Fruit fly (Drosophila melanogaster) whole organism, prepupa: ENCODE results near the gene CG14883.

Source experiments
- Blimp-1 ChIP-seq: fragments of 200-800 bp; sonication (Bioruptor generic); optimal IDR thresholded peaks from 3 replicates; lab custom pipeline; 2017; ENCODE audit warnings: missing biosample characterization, missing genetic modification characterization, mild to moderate bottlenecking, moderate library complexity, missing genetic modification reagents
- CG10631 ChIP-seq: fragments of 200-800 bp; sonication (Bioruptor generic); optimal IDR thresholded peaks from 2 replicates; lab custom pipeline; 2016; ENCODE audit warnings: missing biosample characterization, missing genetic modification characterization
- CG11294 ChIP-seq: fragments of 200-800 bp; sonication (Bioruptor generic); IDR thresholded peaks from 2 replicates; pipeline ENCODE4 v1.3.6; 2022; ENCODE audit warnings: missing biosample characterization, missing genetic modification characterization
- CG11762 ChIP-seq: fragments of 200-800 bp; sonication (Bioruptor generic); optimal IDR thresholded peaks from 3 replicates; lab custom pipeline; 2016; ENCODE audit warnings: missing biosample characterization, missing genetic modification characterization; ENCODE audit not compliant: insufficient read depth
- CG11902 ChIP-seq: fragments of 200-800 bp; sonication (Bioruptor generic); optimal IDR thresholded peaks from 3 replicates; lab custom pipeline; 2016; ENCODE audit warnings: missing biosample characterization, missing genetic modification characterization
- CG15336 ChIP-seq: fragments of 200-800 bp; sonication (Bioruptor generic); IDR thresholded peaks from 2 replicates; pipeline ENCODE4 v1.3.6; 2022; ENCODE audit warnings: missing biosample characterization, missing genetic modification characterization
- CG16779 ChIP-seq: fragments of 200-800 bp; sonication (Bioruptor generic); optimal IDR thresholded peaks from 3 replicates; lab custom pipeline; 2017; ENCODE audit warnings: missing biosample characterization, mild to moderate bottlenecking, missing genetic modification characterization
- CG31627 ChIP-seq: fragments of 200-800 bp; sonication (Bioruptor generic); optimal IDR thresholded peaks from 3 replicates; lab custom pipeline; 2016; ENCODE audit warnings: missing biosample characterization, missing genetic modification characterization
- CG34406 ChIP-seq: fragments of 200-800 bp; sonication (Bioruptor generic); optimal IDR thresholded peaks from 3 replicates; lab custom pipeline; 2016; ENCODE audit warnings: missing biosample characterization, missing genetic modification characterization
- CG4318 ChIP-seq: fragments of 200-800 bp; sonication (Bioruptor generic); optimal IDR thresholded peaks from 3 replicates; lab custom pipeline; 2017; ENCODE audit warnings: missing biosample characterization, mild to moderate bottlenecking, missing genetic modification characterization
- CG6163 ChIP-seq: fragments of 200-800 bp; sonication (Bioruptor generic); IDR thresholded peaks from 3 replicates; pipeline ENCODE4 v1.3.6; 2022; ENCODE audit warnings: missing biosample characterization, missing genetic modification characterization
- CG6276 ChIP-seq: fragments of 200-800 bp; sonication (Bioruptor generic); optimal IDR thresholded peaks from 2 replicates; lab custom pipeline; 2017; ENCODE audit warnings: missing biosample characterization, mild to moderate bottlenecking, missing genetic modification characterization
- CG6792 ChIP-seq: fragments of 200-800 bp; sonication (Bioruptor generic); optimal IDR thresholded peaks from 3 replicates; lab custom pipeline; 2016; ENCODE audit warnings: missing biosample characterization, missing genetic modification characterization
- CG6808 ChIP-seq: fragments of 200-800 bp; sonication (Bioruptor generic); optimal IDR thresholded peaks from 3 replicates; lab custom pipeline; 2017; ENCODE audit warnings: missing biosample characterization, missing genetic modification characterization, mild to moderate bottlenecking, moderate library complexity, missing genetic modification reagents
- CG6854 ChIP-seq: fragments of 200-800 bp; sonication (Bioruptor generic); optimal IDR thresholded peaks from 2 replicates; lab custom pipeline; 2017; ENCODE audit warnings: missing biosample characterization, mild to moderate bottlenecking, missing genetic modification characterization
- CG7368 ChIP-seq: fragments of 200-800 bp; sonication (Bioruptor generic); optimal IDR thresholded peaks from 3 replicates; lab custom pipeline; 2016; ENCODE audit warnings: missing biosample characterization, missing genetic modification characterization
- CG8319 ChIP-seq: fragments of 200-800 bp; sonication (Bioruptor generic); optimal IDR thresholded peaks from 3 replicates; lab custom pipeline; 2016; ENCODE audit warnings: missing biosample characterization, missing genetic modification characterization
- CG8632 ChIP-seq: fragments of 200-800 bp; sonication (Bioruptor generic); optimal IDR thresholded peaks from 3 replicates; lab custom pipeline; 2016; ENCODE audit warnings: missing biosample characterization, missing genetic modification characterization
- CG9139 ChIP-seq: fragments of 200-800 bp; sonication (Bioruptor generic); optimal IDR thresholded peaks from 3 replicates; lab custom pipeline; 2017; ENCODE audit warnings: missing biosample characterization, mild to moderate bottlenecking, missing genetic modification characterization
- Ets21C ChIP-seq: fragments of 200-800 bp; sonication (Bioruptor generic); optimal IDR thresholded peaks from 3 replicates; lab custom pipeline; 2016; ENCODE audit warnings: missing biosample characterization, missing genetic modification characterization
- Ets96B ChIP-seq: fragments of 200-800 bp; optimal IDR thresholded peaks from 2 replicates; lab custom pipeline; 2019; ENCODE audit warnings: missing biosample characterization, mild to moderate bottlenecking, missing genetic modification characterization, moderate library complexity
- Gug ChIP-seq: fragments of 200-800 bp; sonication (Bioruptor generic); IDR thresholded peaks from 2 replicates; pipeline ENCODE4 v1.3.6; 2022; ENCODE audit warnings: missing biosample characterization, missing genetic modification characterization
- Hr38 ChIP-seq: sonication (Bioruptor generic); optimal IDR thresholded peaks from 2 replicates; lab custom pipeline; 2016; ENCODE audit warnings: missing biosample characterization, missing genetic modification characterization
- Hr39 ChIP-seq: fragments of 200-800 bp; sonication (Bioruptor generic); optimal IDR thresholded peaks from 2 replicates; lab custom pipeline; 2016; ENCODE audit warnings: missing biosample characterization, missing genetic modification characterization
- Lpt ChIP-seq: fragments of 200-800 bp; sonication (Bioruptor generic); optimal IDR thresholded peaks from 3 replicates; lab custom pipeline; 2016; ENCODE audit warnings: missing biosample characterization, missing genetic modification characterization
- Met ChIP-seq: fragments of 200-800 bp; sonication (Bioruptor generic); optimal IDR thresholded peaks from 3 replicates; lab custom pipeline; 2016; ENCODE audit warnings: missing biosample characterization, missing genetic modification characterization
- OdsH ChIP-seq: fragments of 200-800 bp; sonication (Bioruptor generic); optimal IDR thresholded peaks from 3 replicates; lab custom pipeline; 2016; ENCODE audit warnings: missing biosample characterization, missing genetic modification characterization
- Smox ChIP-seq: fragments of 200-800 bp; sonication (Bioruptor generic); optimal IDR thresholded peaks from 3 replicates; lab custom pipeline; 2016; ENCODE audit warnings: missing biosample characterization, missing genetic modification characterization
- Sox102F ChIP-seq: fragments of 200-800 bp; sonication (Bioruptor generic); optimal IDR thresholded peaks from 2 replicates; lab custom pipeline; 2016; ENCODE audit warnings: missing biosample characterization, mild to moderate bottlenecking, missing genetic modification characterization
- Sox14 ChIP-seq: fragments of 200-800 bp; sonication (Bioruptor generic); optimal IDR thresholded peaks from 3 replicates; lab custom pipeline; 2016; ENCODE audit warnings: missing biosample characterization, missing genetic modification characterization
- Sox15 ChIP-seq: fragments of 200-800 bp; sonication (Bioruptor generic); optimal IDR thresholded peaks from 3 replicates; lab custom pipeline; 2016; ENCODE audit warnings: missing biosample characterization, missing genetic modification characterization
- achi ChIP-seq: fragments of 200-800 bp; sonication (Bioruptor generic); optimal IDR thresholded peaks from 3 replicates; lab custom pipeline; 2016; ENCODE audit warnings: missing biosample characterization, missing genetic modification characterization
- acj6 ChIP-seq: fragments of 200-800 bp; sonication (Bioruptor generic); optimal IDR thresholded peaks from 3 replicates; lab custom pipeline; 2016; ENCODE audit warnings: missing biosample characterization, missing genetic modification characterization
- cyc ChIP-seq: fragments of 200-800 bp; sonication (Bioruptor generic); optimal IDR thresholded peaks from 3 replicates; lab custom pipeline; 2016; ENCODE audit warnings: missing biosample characterization, missing genetic modification characterization
- dac ChIP-seq: fragments of 200-800 bp; sonication (Bioruptor generic); optimal IDR thresholded peaks from 2 replicates; lab custom pipeline; 2017; ENCODE audit warnings: missing biosample characterization, mild to moderate bottlenecking, missing genetic modification characterization
- eg ChIP-seq: fragments of 200-800 bp; sonication (Bioruptor generic); IDR thresholded peaks from 3 replicates; pipeline ENCODE4 v1.3.6; 2022; ENCODE audit warnings: missing biosample characterization, missing genetic modification characterization
- fd85E ChIP-seq: fragments of 200-800 bp; sonication (Bioruptor generic); optimal IDR thresholded peaks from 3 replicates; lab custom pipeline; 2016; ENCODE audit warnings: missing biosample characterization, missing genetic modification characterization
- fkh ChIP-seq: fragments of 200-800 bp; sonication (Bioruptor generic); optimal IDR thresholded peaks from 3 replicates; lab custom pipeline; 2017; ENCODE audit warnings: missing biosample characterization, mild to moderate bottlenecking, missing genetic modification characterization, moderate library complexity
- lz ChIP-seq: fragments of 200-800 bp; sonication (Bioruptor generic); optimal IDR thresholded peaks from 3 replicates; lab custom pipeline; 2016; ENCODE audit warnings: missing biosample characterization, missing genetic modification characterization
- pdm3 ChIP-seq: fragments of 200-800 bp; sonication (Bioruptor generic); optimal IDR thresholded peaks from 3 replicates; lab custom pipeline; 2016; ENCODE audit warnings: missing biosample characterization, missing genetic modification characterization
- salr ChIP-seq, 2 experiments: fragments of 200-800 bp; sonication (Bioruptor generic); optimal IDR thresholded peaks; 3 replicates each; lab custom pipeline; 2016 to 2018; ENCODE audit warnings: missing biosample characterization in 2 of 2, missing genetic modification characterization in 2 of 2, mild to moderate bottlenecking in 1 of 2
- spab ChIP-seq: fragments of 200-800 bp; sonication (Bioruptor generic); optimal IDR thresholded peaks from 2 replicates; lab custom pipeline; 2017; ENCODE audit warnings: missing biosample characterization, mild to moderate bottlenecking, missing genetic modification characterization, missing genetic modification reagents
- ss ChIP-seq, 2 experiments: fragments of 200-800 bp; sonication (Bioruptor generic); optimal IDR thresholded peaks; 2 replicates in 1 of 2; 3 replicates in 1 of 2; lab custom pipeline; 2017 to 2018; ENCODE audit warnings: mild to moderate bottlenecking in 2 of 2, missing biosample characterization in 2 of 2, missing genetic modification characterization in 2 of 2, moderate library complexity in 1 of 2
- svp ChIP-seq: fragments of 200-800 bp; sonication (Bioruptor generic); peaks from one replicate; lab custom pipeline; 2016; ENCODE audit warnings: missing biosample characterization, missing genetic modification characterization
- topi ChIP-seq: fragments of 200-800 bp; sonication (Bioruptor generic); optimal IDR thresholded peaks from 3 replicates; lab custom pipeline; 2016; ENCODE audit warnings: missing biosample characterization, missing genetic modification characterization
- vri ChIP-seq: fragments of 200-800 bp; sonication (Bioruptor generic); optimal IDR thresholded peaks from 3 replicates; lab custom pipeline; 2016; ENCODE audit warnings: missing biosample characterization, mild to moderate bottlenecking, missing genetic modification characterization

The CG14883 gene

DNA sequence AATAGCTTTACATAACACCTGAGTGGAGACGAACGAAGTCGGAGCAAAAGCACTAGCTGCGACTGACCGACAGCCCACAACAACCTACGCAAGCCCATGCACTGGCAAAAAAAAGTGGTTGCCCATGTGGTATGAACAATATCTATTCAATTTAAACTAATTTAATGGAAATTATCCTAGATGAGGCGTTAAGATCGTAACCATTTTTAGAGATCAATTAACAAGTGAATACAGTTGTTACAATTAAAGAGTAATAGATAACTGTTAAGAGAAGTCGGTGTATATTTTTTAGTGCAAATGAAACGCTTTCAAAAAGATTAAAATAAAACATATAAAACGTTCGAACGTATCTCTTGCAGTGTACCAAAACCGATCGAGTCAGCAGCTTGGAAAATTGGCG, 40.4 kb downstream of the CG14883 start (continued):
- TF ChIP-seq CG6792 (peak; percentile 40), ss (GFP tag; optimal IDR thresholded peaks at IDR 0.05; lab: Kevin White, UChicago) (peak in 1 of 2 experiments; percentile 15), CG6163 (GFP tag; lab: Robert Waterston, UW) (peak; percentile 69), Blimp-1 (no peak), fd85E (GFP tag; lab: Kevin White, UChicago) (no peak), Gug (peak; percentile 68), salr (GFP tag; optimal IDR thresholded peaks at IDR 0.05; lab: Kevin White, UChicago) (peak in 1 of 2 experiments; percentile 81), acj6 (peak; percentile 63), OdsH (GFP tag; lab: Kevin White, UChicago) (peak; percentile 79), Sox102F (GFP tag; lab: Kevin White, UChicago) (no peak), Sox14 (GFP tag; lab: Kevin White, UChicago) (peak; percentile 78), pdm3 (GFP tag; lab: Kevin White, UChicago) (peak; percentile 78), topi (GFP tag; lab: Kevin White, UChicago) (no peak), eg (GFP tag; lab: Robert Waterston, UW) (peak; percentile 77), CG11762 (GFP tag; lab: Kevin White, UChicago) (peak; percentile 42), CG4318 (GFP tag; lab: Kevin White, UChicago) (peak; percentile 84), CG16779 (tag; lab: Kevin White, UChicago) (peak; percentile 46), lz (peak; percentile 26), CG31627 (GFP tag; lab: Kevin White, UChicago) (no peak), Sox15 (GFP tag; lab: Kevin White, UChicago) (no peak), fkh (GFP tag; lab: Kevin White, UChicago) (no peak), CG8319 (peak; percentile 12), CG15336 (peak; percentile 89), dac (GFP tag; lab: Kevin White, UChicago) (peak; percentile 48), CG8632 (GFP tag; lab: Kevin White, UChicago) (peak; percentile 2), CG10631 (GFP tag; lab: Kevin White, UChicago) (peak; percentile 70), spab (GFP tag; lab: Kevin White, UChicago) (peak; percentile 24), Smox (GFP tag; lab: Kevin White, UChicago) (peak; percentile 25)
- TF ChIP-seq, all 60 proteins: peak for 39

DNA sequence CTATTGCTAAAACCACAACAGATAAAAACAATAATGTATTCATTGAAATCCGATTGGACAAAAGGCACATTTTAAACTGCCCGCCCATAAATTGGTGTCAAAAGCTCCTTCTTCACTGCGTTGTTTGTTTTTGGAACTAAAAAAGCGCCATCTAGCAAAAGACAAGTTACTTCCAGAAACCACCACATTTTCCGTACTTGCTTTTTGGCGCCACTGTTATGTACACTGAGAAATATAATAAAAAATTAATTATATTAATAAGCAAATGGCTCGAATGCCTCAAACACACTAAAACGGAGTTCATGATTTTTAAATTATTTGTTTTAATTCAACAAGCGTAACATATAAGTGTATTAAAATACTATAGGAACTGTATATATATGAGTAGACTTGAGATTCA, 41.5 kb downstream of the CG14883 start:
- TF ChIP-seq CG7368 (GFP tag; lab: Kevin White, UChicago) (peak; percentile 34), CG11902 (GFP tag; lab: Kevin White, UChicago) (peak; percentile 35), OdsH (GFP tag; lab: Kevin White, UChicago) (peak; percentile 74), Gug (peak; percentile 65), CG8319 (peak; percentile 44), cyc (GFP tag; lab: Kevin White, UChicago) (peak; percentile 78), acj6 (peak; percentile 61), CG9139 (peak; percentile 11), fkh (GFP tag; lab: Kevin White, UChicago) (no peak), Sox14 (GFP tag; lab: Kevin White, UChicago) (peak; percentile 59), CG6163 (GFP tag; lab: Robert Waterston, UW) (peak; percentile 87), CG6854 (GFP tag; lab: Kevin White, UChicago) (no peak), ss (GFP tag; optimal IDR thresholded peaks at IDR 0.05; lab: Kevin White, UChicago) (peak in 1 of 2 experiments; percentile 3), topi (GFP tag; lab: Kevin White, UChicago) (peak; percentile 61), CG11294 (peak; percentile 66), dac (GFP tag; lab: Kevin White, UChicago) (peak; percentile 49), CG11762 (GFP tag; lab: Kevin White, UChicago) (peak; percentile 47), CG6808 (GFP tag; lab: Kevin White, UChicago) (peak; percentile 20), Met (GFP tag; lab: Kevin White, UChicago) (peak; percentile 77), salr (GFP tag; optimal IDR thresholded peaks at IDR 0.05; lab: Kevin White, UChicago) (peak in 1 of 2 experiments; percentile 41), Sox15 (GFP tag; lab: Kevin White, UChicago) (peak; percentile 22), svp (GFP tag; lab: Kevin White, UChicago) (peak; percentile 79), CG10631 (GFP tag; lab: Kevin White, UChicago) (peak; percentile 70), CG6276 (peak; percentile 65), Hr39 (GFP tag; lab: Kevin White, UChicago) (peak; percentile 71), Ets21C (GFP tag; lab: Kevin White, UChicago) (peak; percentile 19), CG8632 (GFP tag; lab: Kevin White, UChicago) (peak; percentile 67), Lpt (GFP tag; lab: Kevin White, UChicago) (peak; percentile 26), CG15336 (peak; percentile 76), CG31627 (GFP tag; lab: Kevin White, UChicago) (peak; percentile 77), Hr38 (no peak), spab (GFP tag; lab: Kevin White, UChicago) (peak; percentile 31), lz (peak; percentile 77), Ets96B (tag; lab: Kevin White, UChicago) (peak; percentile 60), CG34406 (GFP tag; lab: Kevin White, UChicago) (peak; percentile 73), Smox (GFP tag; lab: Kevin White, UChicago) (peak; percentile 56), vri (GFP tag; lab: Kevin White, UChicago) (no peak), achi (GFP tag; lab: Kevin White, UChicago) (peak; percentile 69), CG6792 (peak; percentile 58)
